Worm (Caenorhabditis elegans): ENCODE data around the gene B0198.2.

DNA sequence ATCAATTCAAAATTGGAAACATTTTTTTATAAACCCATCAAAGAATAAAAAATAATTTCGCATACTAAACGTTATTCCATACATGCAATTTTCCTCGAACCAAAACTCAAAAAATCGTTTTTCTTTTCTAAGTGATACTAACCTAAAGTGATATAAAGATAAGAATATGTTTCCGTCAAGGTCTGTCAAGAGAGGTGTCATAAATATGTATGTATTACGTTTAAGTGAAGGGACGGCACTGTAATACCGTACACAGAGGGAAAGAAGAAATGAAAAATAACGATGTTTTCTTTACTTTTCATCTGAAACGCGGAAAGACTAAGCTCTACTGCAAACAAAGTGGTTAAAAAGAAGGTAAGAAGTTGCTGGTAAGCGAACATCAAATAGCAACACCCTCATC is 19.1 kb upstream of the B0198.2 start:
- TF ChIP-seq ref-1 (GFP tag; conservative IDR thresholded peaks at IDR 0.05) (no peak), med-1 (GFP tag; optimal IDR thresholded peaks at IDR 0.05; ENCODE audit: insufficient read depth) (no peak)

All from whole organism, midembryonic.